Worm (Caenorhabditis elegans): ENCODE measurements around the gene F15G9.6.

DNA sequence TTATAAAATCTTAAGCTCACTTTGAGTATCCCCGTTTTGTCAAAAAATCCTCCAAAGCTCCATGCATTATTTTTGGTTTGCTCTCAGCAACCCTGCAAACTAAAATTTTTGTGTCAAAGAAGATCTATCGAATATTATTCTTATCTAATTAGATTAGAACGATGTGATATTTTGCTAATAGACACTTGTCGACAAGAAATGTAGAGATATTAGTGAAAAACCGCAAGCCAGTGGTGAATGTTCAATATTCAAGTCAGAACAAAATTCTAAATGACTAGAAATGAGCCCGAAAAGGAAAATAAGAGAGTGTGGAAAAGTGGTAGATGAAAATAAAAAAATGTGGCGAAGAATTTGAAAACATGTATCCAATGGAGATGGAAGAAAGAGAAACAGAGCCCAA is 34.8 kb upstream of the F15G9.6 start, which contains the start of gene C43C3.4:
- no peak for TF ChIP-seq lin-13 (GFP tag; optimal IDR thresholded peaks at IDR 0.05)
- TF ChIP-seq ama-1 (optimal IDR thresholded peaks at IDR 0.05): no peak
- no peak for TF ChIP-seq R02D3.7 (tag; optimal IDR thresholded peaks at IDR 0.05)
- TF ChIP-seq zfp-2 (tag; optimal IDR thresholded peaks at IDR 0.05): no peak
- TF ChIP-seq dve-1 (tag; optimal IDR thresholded peaks at IDR 0.05; ENCODE audit: insufficient read depth): no peak
- no peak for TF ChIP-seq hlh-11 (tag; optimal IDR thresholded peaks at IDR 0.05)
- no peak for TF ChIP-seq nhr-25 (tag; optimal IDR thresholded peaks at IDR 0.05; ENCODE audit: borderline replicate concordance, insufficient read depth)
- no peak for TF ChIP-seq aly-2 (tag; optimal IDR thresholded peaks at IDR 0.05)
- TF ChIP-seq fos-1 (tag; optimal IDR thresholded peaks at IDR 0.05): no peak
- no peak for TF ChIP-seq unc-39 (tag; optimal IDR thresholded peaks at IDR 0.05)
- no peak for TF ChIP-seq unc-62 (GFP tag; optimal IDR thresholded peaks at IDR 0.05 in 1 of 2)
- no peak for TF ChIP-seq unc-62 (tag; optimal IDR thresholded peaks at IDR 0.05)
- TF ChIP-seq jun-1 (tag; optimal IDR thresholded peaks at IDR 0.05): no peak

All from whole organism, L4 larva.